Fruit fly (Drosophila melanogaster): ENCODE results near the gene CG6833.

The CG6833 gene

DNA sequence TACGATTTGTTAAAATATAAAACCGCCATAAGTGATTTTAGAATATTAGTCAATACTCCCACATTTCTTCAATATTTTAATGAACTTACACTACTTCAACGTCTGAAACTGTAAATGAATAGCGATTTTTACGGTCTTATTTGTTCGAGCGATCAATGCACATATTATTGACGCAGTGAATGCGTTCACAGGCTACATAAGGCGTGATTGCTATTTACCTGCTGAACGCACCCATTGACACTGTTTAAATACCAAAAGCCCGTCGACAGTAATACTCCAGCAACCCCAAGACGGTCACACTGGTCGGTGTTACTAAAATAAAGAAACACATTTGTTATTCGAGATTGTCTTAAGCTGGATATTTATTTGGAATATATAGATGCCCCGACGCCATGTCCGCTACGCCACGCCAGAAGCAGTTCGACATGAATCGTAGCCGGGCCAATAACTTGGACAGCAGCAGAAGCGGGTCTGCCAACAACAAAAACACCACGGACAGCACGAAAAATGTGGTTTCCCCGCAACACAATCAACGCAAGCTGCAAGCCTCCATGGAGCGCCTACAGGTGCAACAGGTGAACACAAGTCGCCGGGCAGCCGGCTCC, at the start of gene CG6833 (continued):
- TF ChIP-seq CG7556 (GFP tag; optimal IDR thresholded peaks at IDR 0.05) (peak; percentile 4), CG43689 (GFP tag; IDR thresholded peaks at IDR 0.05) (peak; percentile 46; the same call in 1 of the 2 replicates), phol (tag; optimal IDR thresholded peaks at IDR 0.05) (peak; percentile 73), ERR (GFP tag; optimal IDR thresholded peaks at IDR 0.05) (peak; percentile 39), odd (GFP tag; optimal IDR thresholded peaks at IDR 0.05) (no peak), CG5180 (GFP tag; optimal IDR thresholded peaks at IDR 0.05) (no peak), CG3726 (GFP tag; IDR thresholded peaks at IDR 0.05) (peak; percentile 44; the same call in 1 of the 3 replicates), CG11247 (GFP tag; IDR thresholded peaks at IDR 0.05) (peak; percentile 82), Hsf (GFP tag; optimal IDR thresholded peaks at IDR 0.05) (peak; percentile 79), CG17912 (GFP tag; optimal IDR thresholded peaks at IDR 0.05) (peak; percentile 25), lilli (GFP tag; optimal IDR thresholded peaks at IDR 0.05) (peak; percentile 85), chn (GFP tag; optimal IDR thresholded peaks at IDR 0.05) (peak; percentile 74), Bgb (GFP tag; IDR thresholded peaks at IDR 0.05; ENCODE audit: partially characterized antibody) (no peak), Opbp (GFP tag; IDR thresholded peaks at IDR 0.05; ENCODE audit: partially characterized antibody) (no peak), fd64A (GFP tag; optimal IDR thresholded peaks at IDR 0.05) (no peak), NfI (GFP tag; optimal IDR thresholded peaks at IDR 0.05) (peak; percentile 71), mld (GFP tag; IDR thresholded peaks at IDR 0.05; ENCODE audit: partially characterized antibody) (no peak), CG17328 (GFP tag; IDR thresholded peaks at IDR 0.05) (peak; percentile 58), Hand (GFP tag; optimal IDR thresholded peaks at IDR 0.05) (no peak), luna (GFP tag; optimal IDR thresholded peaks at IDR 0.05) (peak; percentile 57), ash1 (GFP tag; optimal IDR thresholded peaks at IDR 0.05) (peak; percentile 49), CG15601 (tag; optimal IDR thresholded peaks at IDR 0.05) (peak; percentile 24), ham (GFP tag; IDR thresholded peaks at IDR 0.05) (0 out of 2 replicates have a peak, but pooled peaks have one; percentile 15), pita (GFP tag; optimal IDR thresholded peaks at IDR 0.05) (no peak), CG7357 (GFP tag; IDR thresholded peaks at IDR 0.05) (peak; percentile 41; the same call in 1 of the 3 replicates), Dbx (GFP tag; IDR thresholded peaks at IDR 0.05) (peak; percentile 86), dysf (GFP tag; IDR thresholded peaks at IDR 0.05) (peak; percentile 81), kni (GFP tag; optimal IDR thresholded peaks at IDR 0.05) (no peak), Nf-YB (GFP tag; optimal IDR thresholded peaks at IDR 0.05) (no peak), D19A (tag; optimal IDR thresholded peaks at IDR 0.05) (peak; percentile 8), Hey (tag; optimal IDR thresholded peaks at IDR 0.05) (no peak), knrl (GFP tag; IDR thresholded peaks at IDR 0.05; ENCODE audit: partially characterized antibody) (no peak), sim (GFP tag; IDR thresholded peaks at IDR 0.05) (no peak), Hmx (GFP tag; optimal IDR thresholded peaks at IDR 0.05) (no peak), dpn (GFP tag; optimal IDR thresholded peaks at IDR 0.05) (peak; percentile 73), hb (GFP tag; IDR thresholded peaks at IDR 0.05; ENCODE audit: partially characterized antibody) (no peak), sug (tag; optimal IDR thresholded peaks at IDR 0.05) (peak; percentile 69), peb (GFP tag; IDR thresholded peaks at IDR 0.05) (peak; percentile 57), gce (GFP tag; IDR thresholded peaks at IDR 0.05) (peak; percentile 72; the same call in 1 of the 3 replicates), tio (GFP tag; optimal IDR thresholded peaks at IDR 0.05) (no peak), CG1529 (GFP tag; optimal IDR thresholded peaks at IDR 0.05) (no peak), CG8281 (tag; optimal IDR thresholded peaks at IDR 0.05) (peak; percentile 15), hbn (GFP tag; IDR thresholded peaks at IDR 0.05; ENCODE audit: partially characterized antibody) (no peak), CG31388 (GFP tag; optimal IDR thresholded peaks at IDR 0.05) (peak; percentile 23), Oli (tag; optimal IDR thresholded peaks at IDR 0.05) (peak; percentile 7), CG7745 (tag; optimal IDR thresholded peaks at IDR 0.05) (no peak), mirr (GFP tag; optimal IDR thresholded peaks at IDR 0.05) (peak; percentile 62), dati (GFP tag; IDR thresholded peaks at IDR 0.05) (peak; percentile 62; the same call in 1 of the 2 replicates), tup (GFP tag; optimal IDR thresholded peaks at IDR 0.05) (no peak)

Data from whole organism, embryonic.